Fruit fly (Drosophila melanogaster) S2 (cell line): ENCODE data around the gene Dtd.

Experiments used
- CG8478 ChIP-seq: fragments of >200 bp; optimal IDR thresholded peaks from 2 replicates; lab custom pipeline; 2018
- CTCF ChIP-seq, 2 experiments: fragments of >200 bp; optimal IDR thresholded peaks; 2 replicates each; lab custom pipeline; 2018

DNA sequence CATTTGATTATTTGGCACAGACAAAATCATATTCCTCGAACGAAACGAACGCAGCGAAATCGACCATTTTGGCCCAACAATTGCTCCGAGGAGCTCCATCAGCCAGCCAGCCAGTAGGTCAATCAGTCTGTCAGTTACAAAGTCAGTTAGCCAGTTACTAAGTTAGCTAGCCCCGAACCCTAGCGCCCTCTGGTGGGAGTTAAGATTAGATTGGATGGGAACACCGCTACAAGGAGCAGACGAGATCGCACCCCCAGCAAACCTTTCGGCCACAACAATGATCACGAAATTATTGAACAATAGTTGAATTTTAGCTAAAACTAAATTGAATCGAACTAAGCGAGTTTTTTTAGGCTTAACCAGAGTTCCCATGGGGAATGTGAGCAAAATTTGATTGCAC lies 36.0 kb upstream of the Dtd start:
- no peak for TF ChIP-seq CG8478
- peak; percentile 83 to 86 for TF ChIP-seq CTCF (optimal IDR thresholded peaks at IDR 0.05; lab: Kevin White, UChicago)
